Worm (Caenorhabditis elegans) whole organism, early embryonic: ENCODE data around the gene M163.22.

Experiments used
- B0310.2 ChIP-seq: sonication (generic microtip); optimal IDR thresholded peaks from 2 replicates; lab custom pipeline; 2016; ENCODE audit warnings: mild to moderate bottlenecking, missing genetic modification characterization, missing compliant biosample characterization
- ama-1 ChIP-seq: fragments of 150-350 bp; optimal IDR thresholded peaks from 2 replicates; lab custom pipeline; 2014
- hmbx-1 ChIP-seq: sonication (generic microtip); optimal IDR thresholded peaks from 2 replicates; lab custom pipeline; 2016; ENCODE audit warnings: mild to moderate bottlenecking, missing genetic modification characterization, missing compliant biosample characterization
- hmg-4 ChIP-seq: fragments of 200-800 bp; sonication (Bioruptor generic); optimal IDR thresholded peaks from 2 replicates; lab custom pipeline; 2018; ENCODE audit warnings: mild to moderate bottlenecking, missing genetic modification characterization, missing compliant biosample characterization
- pes-1 ChIP-seq: fragments of 200-800 bp; sonication (Bioruptor generic); IDR thresholded peaks from 2 replicates; pipeline ENCODE4 v1.3.6; 2022; ENCODE audit warnings: missing genetic modification reagents, missing genetic modification characterization, missing compliant biosample characterization
- sea-1 ChIP-seq: fragments of 200-800 bp; sonication (Bioruptor generic); conservative IDR thresholded peaks from 2 replicates; pipeline ENCODE4 v1.3.6; 2022; ENCODE audit warnings: missing genetic modification characterization, missing compliant biosample characterization

DNA sequence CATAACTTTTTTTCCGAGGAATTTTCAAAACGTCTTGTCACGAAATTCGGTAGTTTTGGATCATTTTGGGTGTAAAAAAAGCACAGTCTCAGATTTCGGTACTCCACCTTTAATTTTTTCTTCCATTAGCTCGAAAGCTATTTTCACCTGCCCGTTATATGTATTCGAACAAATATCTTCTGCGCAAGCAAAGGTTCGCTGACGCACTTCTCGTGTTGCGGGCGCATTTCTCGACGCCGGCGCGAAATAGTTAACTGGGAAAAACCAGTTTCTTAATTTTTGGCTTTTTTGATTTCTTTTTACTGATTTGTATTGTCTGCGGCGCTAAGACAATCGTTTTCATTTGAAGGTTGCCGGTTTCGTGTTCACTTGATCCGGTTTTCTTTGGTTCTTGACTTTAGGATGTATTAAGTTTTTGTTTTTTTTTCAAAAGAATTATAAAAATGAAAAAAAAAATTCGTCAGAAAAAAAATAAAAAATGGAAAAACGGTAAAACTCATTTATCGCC lies 30.0 kb upstream of the M163.22 start:
- TF ChIP-seq B0310.2: no peak
- no peak for TF ChIP-seq hmg-4
- TF ChIP-seq hmbx-1: no peak
- no peak for TF ChIP-seq ama-1
- TF ChIP-seq pes-1: no peak
- TF ChIP-seq sea-1: no peak
